Worm (Caenorhabditis elegans): Measurements from ENCODE around the gene F14H3.14.

Gene F14H3.14

DNA sequence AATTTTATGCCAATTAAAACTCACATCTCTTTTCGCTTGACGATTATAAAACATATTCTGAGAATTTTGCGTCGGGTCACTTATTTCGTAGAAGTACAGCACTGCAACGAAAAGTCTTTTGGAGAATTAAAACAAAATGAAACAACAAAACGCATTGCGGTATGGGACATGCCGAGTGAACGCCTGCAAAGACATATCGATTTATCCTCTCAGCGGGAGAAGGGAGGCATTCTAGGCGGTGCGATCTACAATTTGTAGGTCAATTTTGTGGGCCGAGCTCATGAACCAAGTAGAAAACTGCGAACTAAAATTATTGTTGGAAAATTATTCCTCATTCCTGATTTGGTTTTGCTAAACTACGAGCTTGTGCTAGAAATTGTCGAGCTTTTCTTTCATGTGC lies 9.3 kb downstream of the F14H3.14 start, which contains the start of gene F14H3.3:
Gene F14H3.3, minus strand, starts transcription at position 101 of the 400 bp plus-strand sequence.
- TF ChIP-seq sup-37 (GFP tag; optimal IDR thresholded peaks at IDR 0.05) (no peak), nhr-84 (tag; optimal IDR thresholded peaks at IDR 0.05) (no peak), nhr-28 (tag; optimal IDR thresholded peaks at IDR 0.05) (no peak), xbp-1 (tag; optimal IDR thresholded peaks at IDR 0.05) (no peak), dpl-1 (GFP tag; optimal IDR thresholded peaks at IDR 0.05) (no peak), elt-2 (tag; optimal IDR thresholded peaks at IDR 0.05) (no peak), aha-1 (tag; optimal IDR thresholded peaks at IDR 0.05) (no peak)

DNA sequence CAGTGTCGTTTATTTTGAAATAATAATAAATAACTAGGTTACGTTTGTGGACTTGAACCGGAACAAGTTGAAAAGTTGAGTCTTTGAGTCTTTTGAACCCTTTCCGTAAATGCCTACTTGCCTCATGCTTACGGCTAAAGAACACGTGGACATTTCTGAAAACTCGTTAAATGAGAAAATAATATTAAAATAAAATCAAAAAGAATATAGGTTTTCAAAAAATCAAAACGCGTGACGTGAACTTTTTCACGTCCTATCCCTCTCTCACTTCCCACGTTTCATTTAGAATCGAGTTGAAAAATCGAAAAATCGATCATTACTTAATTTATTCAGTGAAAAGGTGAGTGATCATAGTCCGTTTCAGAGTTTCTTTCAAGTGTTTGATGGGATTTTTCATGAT lies 13.5 kb downstream of the F14H3.14 start, which contains the start of gene best-12:
Gene best-12, plus strand, starts transcription at position 301 of the 400 bp plus-strand sequence.
- no peak for TF ChIP-seq sox-4 (tag; optimal IDR thresholded peaks at IDR 0.05)
- TF ChIP-seq mef-2 (tag; optimal IDR thresholded peaks at IDR 0.05) = no peak
- no peak for TF ChIP-seq nhr-12 (tag; optimal IDR thresholded peaks at IDR 0.05)
- TF ChIP-seq nhr-76 (tag; optimal IDR thresholded peaks at IDR 0.05) = no peak
- TF ChIP-seq nhr-28 (tag; optimal IDR thresholded peaks at IDR 0.05) = no peak
- no peak for TF ChIP-seq efl-1 (optimal IDR thresholded peaks at IDR 0.05)
- no peak for TF ChIP-seq efl-1 (GFP tag; optimal IDR thresholded peaks at IDR 0.05 in 1 of 2)
- no peak for TF ChIP-seq efl-3 (GFP tag; optimal IDR thresholded peaks at IDR 0.05)
- TF ChIP-seq skn-1 (tag; optimal IDR thresholded peaks at IDR 0.05) = no peak
- TF ChIP-seq hpl-2 (GFP tag; optimal IDR thresholded peaks at IDR 0.05) = no peak
- no peak for TF ChIP-seq zag-1 (tag; optimal IDR thresholded peaks at IDR 0.05)
- TF ChIP-seq unc-30 (tag; optimal IDR thresholded peaks at IDR 0.05) = no peak
- TF ChIP-seq tlp-1 (tag; optimal IDR thresholded peaks at IDR 0.05) = no peak
- TF ChIP-seq dsc-1 (tag; optimal IDR thresholded peaks at IDR 0.05) = no peak
- no peak for TF ChIP-seq nhr-90 (tag; optimal IDR thresholded peaks at IDR 0.05; ENCODE audit: poor library complexity)
- no peak for TF ChIP-seq Y116A8C.19 (tag; optimal IDR thresholded peaks at IDR 0.05; ENCODE audit: borderline replicate concordance)

ce11 chrV:16047508-16047907 lies 15.2 kb downstream of the F14H3.14 start, which contains the start of gene str-198:
Gene str-198, plus strand, starts transcription at chrV:16047808.
- TF ChIP-seq zag-1 (tag; optimal IDR thresholded peaks at IDR 0.05) (no peak), nhr-84 (tag; optimal IDR thresholded peaks at IDR 0.05) (no peak), ces-1 (GFP tag; optimal IDR thresholded peaks at IDR 0.05) (no peak), grh-1 (GFP tag; IDR thresholded peaks at IDR 0.05) (no peak), ceh-82 (tag; optimal IDR thresholded peaks at IDR 0.05) (no peak), mdl-1 (tag; optimal IDR thresholded peaks at IDR 0.05) (no peak), jun-1 (tag; optimal IDR thresholded peaks at IDR 0.05) (no peak), lin-13 (GFP tag; optimal IDR thresholded peaks at IDR 0.05) (no peak), lsy-2 (tag; optimal IDR thresholded peaks at IDR 0.05) (no peak), mab-9 (GFP tag; IDR thresholded peaks at IDR 0.05) (no peak), snpc-4 (tag; optimal IDR thresholded peaks at IDR 0.05) (no peak), mef-2 (tag; optimal IDR thresholded peaks at IDR 0.05) (no peak), blmp-1 (tag; optimal IDR thresholded peaks at IDR 0.05) (no peak), fkh-10 (GFP tag; optimal IDR thresholded peaks at IDR 0.05) (no peak), sptf-1 (tag; optimal IDR thresholded peaks at IDR 0.05) (no peak), pax-3 (tag; optimal IDR thresholded peaks at IDR 0.05) (no peak), ztf-11 (tag; optimal IDR thresholded peaks at IDR 0.05) (no peak), rnt-1 (tag; optimal IDR thresholded peaks at IDR 0.05) (no peak), zip-4 (GFP tag; optimal IDR thresholded peaks at IDR 0.05) (no peak), vab-15 (tag; optimal IDR thresholded peaks at IDR 0.05) (no peak)

ce11 chrV:16047052-16047451 lies 15.6 kb downstream of the F14H3.14 start:
- TF ChIP-seq aha-1 (tag; optimal IDR thresholded peaks at IDR 0.05) (no peak), swsn-7 (tag; optimal IDR thresholded peaks at IDR 0.05) (no peak), pag-3 (tag; optimal IDR thresholded peaks at IDR 0.05; ENCODE audit: borderline replicate concordance, insufficient read depth) (no peak), hpl-2 (GFP tag; optimal IDR thresholded peaks at IDR 0.05) (no peak), isw-1 (GFP tag; IDR thresholded peaks at IDR 0.05) (no peak), grh-1 (GFP tag; IDR thresholded peaks at IDR 0.05) (no peak), vab-15 (tag; optimal IDR thresholded peaks at IDR 0.05) (no peak), nhr-71 (tag; optimal IDR thresholded peaks at IDR 0.05) (no peak), dsc-1 (tag; optimal IDR thresholded peaks at IDR 0.05) (no peak), aly-2 (tag; optimal IDR thresholded peaks at IDR 0.05) (no peak), egl-27 (tag; optimal IDR thresholded peaks at IDR 0.05) (no peak), ceh-88 (GFP tag; IDR thresholded peaks at IDR 0.05) (no peak), mep-1 (tag; optimal IDR thresholded peaks at IDR 0.05) (no peak), Y116A8C.19 (tag; optimal IDR thresholded peaks at IDR 0.05; ENCODE audit: borderline replicate concordance) (no peak), elt-3 (tag; optimal IDR thresholded peaks at IDR 0.05) (no peak), skn-1 (tag; optimal IDR thresholded peaks at IDR 0.05) (no peak)
